Fruit fly (Drosophila melanogaster) whole organism, wandering third instar larva: ENCODE measurements around the gene FoxK.
A peak's percentile ranks its signal among the peaks of the same experiment; 100 is the strongest.

Source experiments
- CG9705 ChIP-seq: fragments of 200-800 bp; sonication (Bioruptor generic); optimal IDR thresholded peaks from 2 replicates; lab custom pipeline; 2018; ENCODE audit warnings: missing biosample characterization, mild to moderate bottlenecking, missing genetic modification characterization
- CrebA ChIP-seq: fragments of 200-800 bp; sonication (Bioruptor generic); optimal IDR thresholded peaks from 2 replicates; lab custom pipeline; 2016; ENCODE audit warnings: missing biosample characterization, mild to moderate bottlenecking, missing genetic modification characterization, borderline replicate concordance
- Dfd ChIP-seq: fragments of >200 bp; optimal IDR thresholded peaks from 2 replicates; lab custom pipeline; 2017; ENCODE audit warnings: missing biosample characterization, missing genetic modification characterization
- Dif ChIP-seq: fragments of 200-275, 200-300 bp; sonication (Bioruptor generic); optimal IDR thresholded peaks from 2 replicates; lab custom pipeline; 2018; ENCODE audit warnings: missing biosample characterization, missing genetic modification characterization; ENCODE audit not compliant: partially characterized antibody
- GATAd ChIP-seq: sonication (Bioruptor generic); optimal IDR thresholded peaks from 2 replicates; lab custom pipeline; 2016; ENCODE audit warnings: missing biosample characterization, missing genetic modification characterization
- HLH106 ChIP-seq: fragments of 200-800 bp; optimal IDR thresholded peaks from 3 replicates; lab custom pipeline; 2019; ENCODE audit warnings: missing biosample characterization, mild to moderate bottlenecking, missing genetic modification characterization, moderate library complexity
- Hnf4 ChIP-seq: fragments of 200-800 bp; sonication (Bioruptor generic); optimal IDR thresholded peaks from 2 replicates; lab custom pipeline; 2016; ENCODE audit warnings: missing biosample characterization, mild to moderate bottlenecking, missing genetic modification characterization
- Hr78 ChIP-seq: fragments of >200 bp; optimal IDR thresholded peaks from 2 replicates; lab custom pipeline; 2017; ENCODE audit warnings: missing biosample characterization, missing genetic modification characterization
- Hr83 ChIP-seq: fragments of 200-300 bp; sonication (Bioruptor generic); optimal IDR thresholded peaks from 2 replicates; lab custom pipeline; 2016; ENCODE audit warnings: missing biosample characterization, mild to moderate bottlenecking, missing genetic modification characterization, moderate library complexity; ENCODE audit not compliant: poor library complexity, severe bottlenecking
- Jra ChIP-seq: sonication (Bioruptor generic); optimal IDR thresholded peaks from 2 replicates; lab custom pipeline; 2016; ENCODE audit warnings: missing biosample characterization, missing genetic modification characterization
- N ChIP-seq: fragments of >200 bp; optimal IDR thresholded peaks from 2 replicates; lab custom pipeline; 2018; ENCODE audit warnings: missing biosample characterization, missing external identifiers, missing genetic modification characterization
- OdsH ChIP-seq: fragments of 200-800 bp; sonication (Bioruptor generic); optimal IDR thresholded peaks from 2 replicates; lab custom pipeline; 2016; ENCODE audit warnings: missing biosample characterization, mild to moderate bottlenecking, missing genetic modification characterization
- Rel ChIP-seq, 2 experiments: fragments of 200-800 bp; sonication (Bioruptor generic) in 1 of 2; optimal IDR thresholded peaks; 2 replicates in 1 of 2; 3 replicates in 1 of 2; lab custom pipeline; 2016 to 2019; ENCODE audit warnings: mild to moderate bottlenecking in 2 of 2, missing biosample characterization in 2 of 2, missing genetic modification characterization in 2 of 2, moderate library complexity in 1 of 2
- Sp1 ChIP-seq: fragments of 200-800 bp; sonication (Bioruptor generic); optimal IDR thresholded peaks from 3 replicates; lab custom pipeline; 2019; ENCODE audit warnings: missing biosample characterization, mild to moderate bottlenecking, missing genetic modification characterization, moderate library complexity
- Vsx2 ChIP-seq: fragments of 200-300, 225-300 bp; sonication (Bioruptor generic); optimal IDR thresholded peaks from 2 replicates; lab custom pipeline; 2018; ENCODE audit warnings: missing biosample characterization, missing genetic modification characterization; ENCODE audit not compliant: partially characterized antibody
- br ChIP-seq: fragments of 200-800 bp; sonication (Bioruptor generic); optimal IDR thresholded peaks from 2 replicates; lab custom pipeline; 2016; ENCODE audit warnings: missing biosample characterization, missing genetic modification characterization
- brk ChIP-seq: fragments of 200-800 bp; sonication (Bioruptor generic); optimal IDR thresholded peaks from 2 replicates; lab custom pipeline; 2016; ENCODE audit warnings: missing biosample characterization, mild to moderate bottlenecking, missing genetic modification characterization
- dl ChIP-seq, 2 experiments: fragments of 175-275, 200-275 bp in 1 of 2; fragments of 200-275 bp in 1 of 2; sonication (Bioruptor generic); optimal IDR thresholded peaks; lab custom pipeline; 2018; ENCODE audit warnings: mild to moderate bottlenecking in 2 of 2, missing biosample characterization in 2 of 2, missing genetic modification characterization in 2 of 2, moderate library complexity in 2 of 2; ENCODE audit not compliant: partially characterized antibody in 2 of 2, insufficient read depth in 1 of 2
- foxo ChIP-seq, 2 experiments: fragments of 200-800 bp; sonication (Bioruptor generic); optimal IDR thresholded peaks; 2 replicates in 1 of 2; 3 replicates in 1 of 2; lab custom pipeline; 2016 to 2017; ENCODE audit warnings: missing biosample characterization in 2 of 2, missing genetic modification characterization in 2 of 2
- fru ChIP-seq: fragments of 200-800 bp; sonication (Bioruptor generic); optimal IDR thresholded peaks from 3 replicates; lab custom pipeline; 2016; ENCODE audit warnings: missing biosample characterization, mild to moderate bottlenecking, missing genetic modification characterization
- h ChIP-seq: fragments of 200-800 bp; sonication (Bioruptor generic); optimal IDR thresholded peaks from 3 replicates; lab custom pipeline; 2016; ENCODE audit warnings: missing biosample characterization, mild to moderate bottlenecking, missing genetic modification characterization
- lola ChIP-seq: fragments of >200 bp; optimal IDR thresholded peaks from 2 replicates; lab custom pipeline; 2017; ENCODE audit warnings: missing biosample characterization, missing genetic modification characterization
- pan ChIP-seq: fragments of >200 bp; optimal IDR thresholded peaks from 2 replicates; lab custom pipeline; 2017
- psq ChIP-seq: fragments of 200-800 bp; sonication (Bioruptor generic); optimal IDR thresholded peaks from 3 replicates; lab custom pipeline; 2017; ENCODE audit warnings: missing biosample characterization, mild to moderate bottlenecking, missing genetic modification characterization, moderate library complexity
- rgr ChIP-seq: fragments of 200-800 bp; sonication (Bioruptor generic); optimal IDR thresholded peaks from 3 replicates; lab custom pipeline; 2016; ENCODE audit warnings: missing biosample characterization, mild to moderate bottlenecking, missing genetic modification characterization
- sage ChIP-seq: fragments of 200-800 bp; sonication (Bioruptor generic); optimal IDR thresholded peaks from 2 replicates; lab custom pipeline; 2016; ENCODE audit warnings: missing biosample characterization, mild to moderate bottlenecking, missing genetic modification characterization
- sv ChIP-seq: fragments of 200-800 bp; sonication (Bioruptor generic); optimal IDR thresholded peaks from 3 replicates; lab custom pipeline; 2016; ENCODE audit warnings: missing biosample characterization, missing genetic modification characterization
- tai ChIP-seq: sonication (Bioruptor generic); optimal IDR thresholded peaks from 2 replicates; lab custom pipeline; 2016; ENCODE audit warnings: missing biosample characterization, missing genetic modification characterization
- usp ChIP-seq: fragments of >200 bp; optimal IDR thresholded peaks from 2 replicates; lab custom pipeline; 2017; ENCODE audit warnings: missing biosample characterization, missing genetic modification characterization
- woc ChIP-seq: sonication (Bioruptor generic); optimal IDR thresholded peaks from 2 replicates; lab custom pipeline; 2016; ENCODE audit warnings: missing biosample characterization, mild to moderate bottlenecking, missing genetic modification characterization

Gene FoxK

DNA sequence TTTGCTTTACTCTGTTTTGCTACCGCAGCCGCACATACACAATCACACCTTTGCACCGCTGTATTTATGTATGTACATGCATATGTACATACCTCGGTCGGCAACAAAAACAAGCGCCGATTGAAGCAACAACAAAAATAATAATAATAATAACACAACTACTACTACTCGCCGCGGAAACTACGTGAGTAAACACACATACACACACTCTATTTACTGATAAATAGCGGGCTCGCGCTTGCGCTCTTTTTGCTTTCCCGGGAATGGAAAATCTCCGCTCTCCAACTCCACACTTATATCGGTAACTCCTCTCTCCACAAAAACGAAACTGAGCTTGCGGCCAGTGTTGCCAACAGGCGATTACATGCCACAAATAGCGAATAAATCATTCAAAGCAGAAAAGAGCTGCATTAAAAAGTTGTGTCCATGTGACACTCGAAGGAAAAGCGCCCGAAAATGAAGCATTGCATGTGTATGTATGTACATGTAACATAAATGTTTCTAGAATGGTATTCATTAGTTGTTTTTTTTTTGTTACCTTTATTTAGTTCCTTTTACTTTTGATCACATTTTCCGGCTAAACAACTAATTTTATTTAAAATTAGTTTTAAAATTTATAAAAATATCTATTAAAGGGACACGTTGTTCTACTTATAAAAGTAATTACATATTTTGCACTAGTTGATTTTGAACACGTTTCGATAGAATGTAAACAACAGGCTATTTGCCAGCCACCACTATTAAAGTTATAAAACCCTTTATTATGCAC, 1.8 kb downstream of the FoxK start:
- TF ChIP-seq Hr83 (GFP tag; lab: Kevin White, UChicago) (peak; percentile 1), sv (GFP tag; lab: Kevin White, UChicago) (peak; percentile 34), h (GFP tag; lab: Kevin White, UChicago) (peak; percentile 43), N (GFP tag; lab: Kevin White, UChicago) (no peak), Jra (GFP tag; lab: Kevin White, UChicago) (peak; percentile 6), HLH106 (no peak), rgr (GFP tag; lab: Kevin White, UChicago) (peak; percentile 27), Dif (peak; percentile 69), sage (GFP tag; lab: Kevin White, UChicago) (peak; percentile 33), psq (GFP tag; lab: Kevin White, UChicago) (peak; percentile 46), foxo (GFP tag; optimal IDR thresholded peaks at IDR 0.05; lab: Kevin White, UChicago) (peak in 1 of 2 experiments; percentile 25), usp (GFP tag; lab: Kevin White, UChicago) (no peak), OdsH (GFP tag; lab: Kevin White, UChicago) (peak; percentile 28), dl (GFP tag; optimal IDR thresholded peaks at IDR 0.05; lab: Kevin White, UChicago; ENCODE audit: insufficient read depth in 1 of 2, partially characterized antibody in 2 of 2) (peak in 1 of 2 experiments; percentile 51), tai (no peak), Vsx2 (GFP tag; lab: Kevin White, UChicago) (no peak), woc (no peak), Hnf4 (peak; percentile 11), Sp1 (GFP tag; lab: Kevin White, UChicago) (peak; percentile 16), CG9705 (GFP tag; lab: Kevin White, UChicago) (peak; percentile 23)
- TF ChIP-seq, all 38 proteins: peak for 14

DNA sequence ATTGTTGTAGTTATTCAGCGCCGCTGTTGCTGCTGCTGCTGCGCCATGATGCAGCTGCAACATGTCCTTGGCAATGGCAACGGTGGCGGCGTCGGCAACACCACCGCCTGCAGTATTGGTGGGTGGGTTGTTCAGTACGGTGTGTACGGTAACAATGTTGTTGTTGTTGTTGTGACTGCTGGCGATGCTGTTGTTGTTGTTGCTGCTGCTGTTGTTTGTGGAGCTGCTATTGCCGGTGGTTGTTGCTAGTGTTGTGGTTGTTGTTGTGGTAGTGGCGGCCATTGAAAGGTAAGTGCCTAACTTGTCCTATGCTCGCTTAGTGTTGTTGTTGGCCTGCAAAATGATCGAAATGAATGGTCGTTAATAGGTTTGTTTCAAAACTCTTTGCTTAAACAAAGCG, 2.9 kb downstream of the FoxK start:
- no peak for TF ChIP-seq brk (GFP tag; lab: Kevin White, UChicago)
- no peak for TF ChIP-seq CrebA (GFP tag; lab: Kevin White, UChicago)
- TF ChIP-seq HLH106, result no peak
- no peak for TF ChIP-seq N (GFP tag; lab: Kevin White, UChicago)
- TF ChIP-seq Dfd (GFP tag; lab: Kevin White, UChicago), result no peak
- TF ChIP-seq pan (lab: Kevin White, UChicago), result no peak
- no peak for TF ChIP-seq CG9705 (GFP tag; lab: Kevin White, UChicago)
- no peak for TF ChIP-seq sv (GFP tag; lab: Kevin White, UChicago)
- no peak for TF ChIP-seq Hr83 (GFP tag; lab: Kevin White, UChicago)
- no peak for TF ChIP-seq Jra (GFP tag; lab: Kevin White, UChicago)
- TF ChIP-seq Hr78 (GFP tag; lab: Kevin White, UChicago), result no peak
- TF ChIP-seq Vsx2 (GFP tag; lab: Kevin White, UChicago), result no peak
- TF ChIP-seq GATAd (GFP tag; lab: Kevin White, UChicago), result no peak

DNA sequence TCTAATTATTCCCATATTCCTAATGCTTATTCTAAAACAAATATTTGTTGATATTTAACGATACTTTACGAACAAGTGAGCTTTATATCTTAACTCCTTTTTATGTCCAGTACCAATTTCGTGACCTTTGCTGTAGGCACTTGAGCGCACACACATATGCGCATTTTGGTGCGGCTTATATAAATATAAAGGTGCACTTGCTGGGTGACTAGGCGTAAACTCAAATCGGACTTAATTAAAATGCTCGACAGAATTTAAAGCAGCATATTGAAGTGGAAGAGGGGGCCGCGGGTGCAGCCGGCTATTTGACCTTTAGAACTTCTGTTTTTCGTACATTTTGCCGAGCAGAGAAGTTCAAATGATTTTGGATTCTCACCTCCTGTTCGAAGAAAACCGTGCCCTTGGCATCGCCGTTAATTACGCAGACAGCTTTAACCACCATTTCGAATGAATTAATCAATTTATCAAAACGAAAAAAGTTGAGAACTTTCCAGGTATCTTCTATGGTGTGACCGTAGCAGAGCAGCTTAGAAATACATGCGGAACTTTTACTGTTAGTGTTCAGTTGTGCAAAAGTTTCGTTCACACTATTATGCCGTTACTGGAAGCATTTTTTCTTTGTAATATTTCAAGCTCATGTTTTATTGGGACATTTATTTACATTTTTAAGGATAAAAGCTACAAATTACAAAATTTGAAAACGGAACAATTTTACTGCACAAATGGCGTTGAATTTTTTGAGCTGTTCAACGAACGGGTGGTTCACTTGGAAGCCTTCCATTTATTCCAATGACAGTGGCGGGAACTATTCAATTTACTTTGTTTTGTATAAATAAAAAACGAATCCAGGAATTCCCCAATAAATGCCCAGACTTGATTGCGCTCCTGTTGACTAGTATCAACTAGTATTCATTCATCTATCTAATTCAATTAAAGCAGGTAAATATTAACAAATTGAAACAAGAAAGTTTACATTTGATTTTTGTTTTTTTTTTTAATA, 7.1 kb downstream of the FoxK start, which contains the start of gene Sod1:
Gene Sod1 (minus strand): TSS at position 543 of the 1,000 bp plus-strand sequence.
- TF ChIP-seq Sp1 (GFP tag; lab: Kevin White, UChicago) (no peak), Hr78 (GFP tag; lab: Kevin White, UChicago) (no peak), lola (GFP tag; lab: Kevin White, UChicago) (peak; percentile 6), usp (GFP tag; lab: Kevin White, UChicago) (no peak), Rel (GFP tag; optimal IDR thresholded peaks at IDR 0.05; lab: Kevin White, UChicago) (no peak), Rel (tag; optimal IDR thresholded peaks at IDR 0.05; lab: Kevin White, UChicago) (peak; percentile 79), N (GFP tag; lab: Kevin White, UChicago) (no peak), rgr (GFP tag; lab: Kevin White, UChicago) (peak; percentile 19), Dif (no peak), fru (GFP tag; lab: Kevin White, UChicago) (no peak), Hr83 (GFP tag; lab: Kevin White, UChicago) (peak; percentile 26), br (GFP tag; lab: Kevin White, UChicago) (peak; percentile 32), pan (lab: Kevin White, UChicago) (no peak), Hnf4 (peak; percentile 89), Vsx2 (GFP tag; lab: Kevin White, UChicago) (no peak)
